Fruit fly (Drosophila melanogaster) whole organism, embryonic: Measurements from ENCODE around the gene CG6231.

Experiments
- Atf6 ChIP-seq: fragments of 200-800 bp; sonication (Bioruptor generic); IDR thresholded peaks from 2 replicates; pipeline ENCODE4 v1.3.6; 2022; ENCODE audit warnings: missing biosample characterization, missing genetic modification characterization
- C15 ChIP-seq: fragments of 200-800 bp; sonication (Bioruptor generic); IDR thresholded peaks from 3 replicates; pipeline ENCODE4 v1.3.6; 2022; ENCODE audit warnings: missing biosample characterization, missing genetic modification characterization
- CG10654 ChIP-seq: fragments of 200-800 bp; sonication (Bioruptor generic); optimal IDR thresholded peaks from 2 replicates; lab custom pipeline; 2016; ENCODE audit warnings: missing biosample characterization, missing genetic modification characterization
- CG11247 ChIP-seq: fragments of 200-800 bp; sonication (Bioruptor generic); IDR thresholded peaks from 2 replicates; pipeline ENCODE4 v1.3.6; 2022; ENCODE audit warnings: missing biosample characterization, missing genetic modification characterization
- CG11456 ChIP-seq: fragments of 200-800 bp; sonication (Bioruptor generic); IDR thresholded peaks from 3 replicates; pipeline ENCODE4 v1.3.6; 2022; ENCODE audit warnings: missing biosample characterization, missing genetic modification characterization
- CG12744 ChIP-seq: fragments of 200-800 bp; sonication (Bioruptor generic); optimal IDR thresholded peaks from 2 replicates; lab custom pipeline; 2016; ENCODE audit warnings: missing biosample characterization, missing genetic modification characterization
- CG13775 ChIP-seq: fragments of 200-800 bp; sonication (Bioruptor generic); optimal IDR thresholded peaks from 3 replicates; lab custom pipeline; 2017; ENCODE audit warnings: missing biosample characterization, mild to moderate bottlenecking, missing genetic modification characterization
- CG15601 ChIP-seq: fragments of 200-800 bp; sonication (Bioruptor generic); optimal IDR thresholded peaks from 3 replicates; lab custom pipeline; 2019; ENCODE audit warnings: missing biosample characterization, mild to moderate bottlenecking, missing genetic modification characterization, moderate library complexity
- CG17186 ChIP-seq: fragments of 200-800 bp; sonication (Bioruptor generic); optimal IDR thresholded peaks from 3 replicates; lab custom pipeline; 2017; ENCODE audit warnings: missing biosample characterization, missing genetic modification reagents, missing genetic modification characterization
- CG17385 ChIP-seq: fragments of 200-800 bp; sonication (Bioruptor generic); optimal IDR thresholded peaks from 3 replicates; lab custom pipeline; 2018; ENCODE audit warnings: missing biosample characterization, mild to moderate bottlenecking, missing genetic modification characterization
- CG18262 ChIP-seq: fragments of 200-800 bp; optimal IDR thresholded peaks from 3 replicates; lab custom pipeline; 2019; ENCODE audit warnings: missing biosample characterization, mild to moderate bottlenecking, missing genetic modification characterization, moderate library complexity
- CG18764 ChIP-seq: fragments of 200-800 bp; sonication (Bioruptor generic); optimal IDR thresholded peaks from 3 replicates; lab custom pipeline; 2016; ENCODE audit warnings: missing biosample characterization, missing genetic modification characterization
- CG2889 ChIP-seq: fragments of 200-800 bp; sonication (Bioruptor generic); IDR thresholded peaks from 3 replicates; pipeline ENCODE4 v1.3.6; 2022; ENCODE audit warnings: missing biosample characterization, missing genetic modification characterization
- CG31365 ChIP-seq: fragments of 200-800 bp; sonication (Bioruptor generic); optimal IDR thresholded peaks from 2 replicates; lab custom pipeline; 2018; ENCODE audit warnings: missing biosample characterization, mild to moderate bottlenecking, missing genetic modification characterization
- CG31388 ChIP-seq: fragments of 200-800 bp; sonication (Bioruptor generic); optimal IDR thresholded peaks from 2 replicates; lab custom pipeline; 2016; ENCODE audit warnings: missing biosample characterization, missing genetic modification characterization
- CG3407 ChIP-seq: fragments of 200-800 bp; sonication (Bioruptor generic); optimal IDR thresholded peaks from 2 replicates; lab custom pipeline; 2018; ENCODE audit warnings: missing biosample characterization, mild to moderate bottlenecking, missing genetic modification characterization
- CG4282 ChIP-seq: fragments of 200-800 bp; sonication (Bioruptor generic); optimal IDR thresholded peaks from 2 replicates; lab custom pipeline; 2016; ENCODE audit warnings: missing biosample characterization, missing genetic modification characterization
- CG4707 ChIP-seq: fragments of 200-800 bp; sonication (Bioruptor generic); optimal IDR thresholded peaks from 2 replicates; lab custom pipeline; 2018; ENCODE audit warnings: missing biosample characterization, mild to moderate bottlenecking, missing genetic modification characterization, moderate library complexity
- CG6272 ChIP-seq: fragments of 200-800 bp; sonication (Bioruptor generic); IDR thresholded peaks from 2 replicates; pipeline ENCODE4 v1.3.6; 2022; ENCODE audit warnings: missing biosample characterization, missing genetic modification characterization
- CG6854 ChIP-seq: fragments of 200-800 bp; sonication (Bioruptor generic); optimal IDR thresholded peaks from 3 replicates; lab custom pipeline; 2017; ENCODE audit warnings: missing biosample characterization, mild to moderate bottlenecking, missing genetic modification characterization
- CG7357 ChIP-seq: fragments of 200-800 bp; sonication (Bioruptor generic); IDR thresholded peaks from 3 replicates; pipeline ENCODE4 v1.3.6; 2022; ENCODE audit warnings: missing biosample characterization, missing genetic modification characterization
- CG8359 ChIP-seq: fragments of 200-800 bp; sonication (Bioruptor generic); optimal IDR thresholded peaks from 2 replicates; lab custom pipeline; 2017; ENCODE audit warnings: missing biosample characterization, mild to moderate bottlenecking, missing genetic modification characterization, borderline replicate concordance
- Deaf1 ChIP-seq: fragments of 200-800 bp; optimal IDR thresholded peaks from 3 replicates; lab custom pipeline; 2019; ENCODE audit warnings: missing biosample characterization, mild to moderate bottlenecking, missing genetic modification characterization, moderate library complexity
- Ets97D ChIP-seq: fragments of 200-800 bp; sonication (Bioruptor generic); optimal IDR thresholded peaks from 3 replicates; lab custom pipeline; 2016; ENCODE audit warnings: missing biosample characterization, missing genetic modification characterization
- HLH3B ChIP-seq: fragments of 200-800 bp; sonication (Bioruptor generic); IDR thresholded peaks from 2 replicates; pipeline ENCODE4 v1.3.6; 2022; ENCODE audit warnings: missing biosample characterization, missing genetic modification characterization
- Hmr ChIP-seq: fragments of 200-800 bp; sonication (Bioruptor generic); optimal IDR thresholded peaks from 3 replicates; lab custom pipeline; 2017; ENCODE audit warnings: mild to moderate bottlenecking, missing biosample characterization, missing genetic modification reagents, missing genetic modification characterization
- Hsf ChIP-seq: fragments of 200-800 bp; sonication (Bioruptor generic); optimal IDR thresholded peaks from 3 replicates; lab custom pipeline; 2016; ENCODE audit warnings: missing biosample characterization, missing genetic modification characterization
- MBD-R2 ChIP-seq: fragments of 200-800 bp; sonication (Bioruptor generic); IDR thresholded peaks from 2 replicates; pipeline ENCODE4 v1.3.6; 2022; ENCODE audit warnings: missing biosample characterization, missing genetic modification characterization
- MTF-1 ChIP-seq: fragments of 200-800 bp; sonication (Bioruptor generic); optimal IDR thresholded peaks from 2 replicates; lab custom pipeline; 2018; ENCODE audit warnings: missing biosample characterization, mild to moderate bottlenecking, missing genetic modification characterization, borderline replicate concordance
- Mad ChIP-seq: fragments of 200-800 bp; sonication (Bioruptor generic); optimal IDR thresholded peaks from 2 replicates; lab custom pipeline; 2016; ENCODE audit warnings: missing biosample characterization, missing genetic modification characterization
- Med ChIP-seq: fragments of 200-800 bp; sonication (Bioruptor generic); peaks from one replicate; lab custom pipeline; 2016; ENCODE audit warnings: missing biosample characterization, missing genetic modification characterization, mild to moderate bottlenecking, inconsistent platforms, moderate library complexity
- Opbp ChIP-seq: fragments of 200-800 bp; sonication (Bioruptor generic); IDR thresholded peaks from 3 replicates; pipeline ENCODE4 v1.3.6; 2022; ENCODE audit warnings: missing biosample characterization, missing genetic modification characterization; ENCODE audit not compliant: partially characterized antibody
- caup ChIP-seq: fragments of 200-800 bp; sonication (Bioruptor generic); optimal IDR thresholded peaks from 3 replicates; lab custom pipeline; 2017; ENCODE audit warnings: missing biosample characterization, mild to moderate bottlenecking, missing genetic modification characterization, moderate library complexity; ENCODE audit not compliant: severe bottlenecking
- croc ChIP-seq: fragments of 200-800 bp; sonication (Bioruptor generic); conservative IDR thresholded peaks from 3 replicates; pipeline ENCODE4 v1.3.6; 2022; ENCODE audit warnings: missing biosample characterization, missing genetic modification characterization
- ems ChIP-seq: fragments of 200-800 bp; sonication (Bioruptor generic); optimal IDR thresholded peaks from 3 replicates; lab custom pipeline; 2016; ENCODE audit warnings: missing biosample characterization, missing genetic modification characterization
- fd102C ChIP-seq: fragments of 200-800 bp; sonication (Bioruptor generic); optimal IDR thresholded peaks from 2 replicates; lab custom pipeline; 2018; ENCODE audit warnings: missing biosample characterization, mild to moderate bottlenecking, missing genetic modification characterization, moderate library complexity
- fd64A ChIP-seq: fragments of 200-800 bp; sonication (Bioruptor generic); optimal IDR thresholded peaks from 3 replicates; lab custom pipeline; 2018; ENCODE audit warnings: missing biosample characterization, mild to moderate bottlenecking, missing genetic modification characterization
- ham ChIP-seq: fragments of 200-800 bp; sonication (Bioruptor generic); IDR thresholded peaks from 2 replicates; pipeline ENCODE4 v1.3.6; 2022; ENCODE audit warnings: missing biosample characterization, missing genetic modification characterization
- knrl ChIP-seq: fragments of 200-800 bp; sonication (Bioruptor generic); IDR thresholded peaks from 3 replicates; pipeline ENCODE4 v1.3.6; 2022; ENCODE audit warnings: missing biosample characterization, missing genetic modification characterization; ENCODE audit not compliant: partially characterized antibody
- mld ChIP-seq: fragments of 200-800 bp; sonication (Bioruptor generic); IDR thresholded peaks from 3 replicates; pipeline ENCODE4 v1.3.6; 2022; ENCODE audit warnings: missing biosample characterization, missing genetic modification characterization; ENCODE audit not compliant: partially characterized antibody
- otp ChIP-seq: fragments of 200-800 bp; sonication (Bioruptor generic); IDR thresholded peaks from 3 replicates; pipeline ENCODE4, ENCODE4 v1.3.6; 2022; ENCODE audit warnings: missing biosample characterization, missing genetic modification characterization
- pan ChIP-seq, 4 experiments: fragments of >200 bp in 3 of 4; fragments of 200-800 bp in 1 of 4; sonication (Bioruptor generic) in 1 of 4; optimal IDR thresholded peaks in 3 of 4; IDR thresholded peaks in 1 of 4; 2 replicates each; pipeline versions ENCODE4 v1.3.6 to Lab custom; 2017 to 2022; ENCODE audit warnings: missing biosample characterization in 2 of 4, missing genetic modification characterization in 2 of 4, mixed read lengths in 1 of 4
- phol ChIP-seq: fragments of 200-800 bp; sonication (Bioruptor generic); optimal IDR thresholded peaks from 3 replicates; lab custom pipeline; 2018; ENCODE audit warnings: missing biosample characterization, mild to moderate bottlenecking, missing genetic modification characterization, moderate library complexity
- prd ChIP-seq, 3 experiments: fragments of >200 bp in 2 of 3; fragments of 200-800 bp in 1 of 3; sonication (Bioruptor generic) in 1 of 3; optimal IDR thresholded peaks in 2 of 3; IDR thresholded peaks in 1 of 3; 2 replicates in 2 of 3; 3 replicates in 1 of 3; pipeline versions ENCODE4 v1.3.6 to Lab custom; 2017 to 2022; ENCODE audit warnings: missing biosample characterization in 1 of 3, missing genetic modification characterization in 1 of 3
- repo ChIP-seq: fragments of 200-800 bp; sonication (Bioruptor generic); optimal IDR thresholded peaks from 2 replicates; lab custom pipeline; 2016; ENCODE audit warnings: missing biosample characterization, missing genetic modification characterization
- sens-2 ChIP-seq: fragments of 200-800 bp; sonication (Bioruptor generic); IDR thresholded peaks from 2 replicates; pipeline ENCODE4 v1.3.6; 2022; ENCODE audit warnings: missing biosample characterization, missing genetic modification characterization
- tio ChIP-seq: fragments of 200-800 bp; sonication (Bioruptor generic); optimal IDR thresholded peaks from 2 replicates; lab custom pipeline; 2017; ENCODE audit warnings: missing biosample characterization, missing genetic modification characterization, inconsistent platforms
- vvl ChIP-seq: fragments of 200-800 bp; sonication (Bioruptor generic); IDR thresholded peaks from 2 replicates; pipeline ENCODE4 v1.3.6; 2022; ENCODE audit warnings: missing biosample characterization, missing genetic modification characterization
- zen ChIP-seq: fragments of 200-800 bp; sonication (Bioruptor generic); optimal IDR thresholded peaks from 3 replicates; lab custom pipeline; 2018; ENCODE audit warnings: missing biosample characterization, mild to moderate bottlenecking, missing genetic modification characterization, moderate library complexity

The CG6231 gene

dm6 chr3R:19584818-19585217 lies 47.7 kb downstream of the CG6231 start (continued):
- TF ChIP-seq Med (peak; percentile 94), fd64A (GFP tag; lab: Kevin White, UChicago) (peak; percentile 97), caup (GFP tag; lab: Kevin White, UChicago) (peak; percentile 81), repo (GFP tag; lab: Kevin White, UChicago) (peak; percentile 83), ems (GFP tag; lab: Kevin White, UChicago) (peak; percentile 57), croc (GFP tag; lab: Robert Waterston, UW) (peak; percentile 44; the same call in 2 of the 3 replicates), MTF-1 (GFP tag; lab: Kevin White, UChicago) (peak; percentile 96), CG18262 (tag; lab: Kevin White, UChicago) (peak; percentile 88), CG6272 (GFP tag; lab: Robert Waterston, UW) (no peak), CG31365 (tag; lab: Kevin White, UChicago) (peak; percentile 78), MBD-R2 (GFP tag; lab: Robert Waterston, UW) (peak; percentile 35; the same call in 1 of the 2 replicates), CG2889 (no peak), CG4707 (GFP tag; lab: Kevin White, UChicago) (peak; percentile 92), phol (tag; lab: Kevin White, UChicago) (peak; percentile 41), CG6854 (GFP tag; lab: Kevin White, UChicago) (peak; percentile 84), CG8359 (peak; percentile 91), Hsf (GFP tag; lab: Kevin White, UChicago) (peak; percentile 47), Opbp (GFP tag; lab: Robert Waterston, UW) (no peak), CG18764 (GFP tag; lab: Kevin White, UChicago) (peak; percentile 87), CG31388 (GFP tag; lab: Kevin White, UChicago) (peak; percentile 39), vvl (GFP tag; lab: Robert Waterston, UW) (peak; percentile 66), zen (tag; lab: Kevin White, UChicago) (peak; percentile 70), CG12744 (peak; percentile 44), sens-2 (GFP tag; lab: Robert Waterston, UW) (no peak; the same call in 1 of the 2 replicates), pan (optimal IDR thresholded peaks at IDR 0.05; lab: Kevin White, UChicago) (no peak), pan (GFP tag; optimal IDR thresholded peaks at IDR 0.05 in 1 of 2, IDR thresholded peaks at IDR 0.05 in 1 of 2) (peak in 1 of 2 experiments; percentile 74), CG13775 (GFP tag; lab: Kevin White, UChicago) (peak; percentile 72), CG7357 (GFP tag; lab: Robert Waterston, UW) (0 out of 3 replicates have a peak, but pooled peaks have one; percentile 46), Ets97D (peak; percentile 28), CG15601 (tag; lab: Kevin White, UChicago) (peak; percentile 95), CG4282 (GFP tag; lab: Kevin White, UChicago) (peak; percentile 60), Mad (GFP tag; lab: Kevin White, UChicago) (peak; percentile 69), CG11456 (GFP tag; lab: Robert Waterston, UW) (peak; percentile 65; the same call in 2 of the 3 replicates), knrl (no peak), prd (optimal IDR thresholded peaks at IDR 0.05; lab: Kevin White, UChicago) (no peak), prd (GFP tag; IDR thresholded peaks at IDR 0.05; lab: Robert Waterston, UW) (peak; percentile 27; the same call in 1 of the 3 replicates), Atf6 (GFP tag; lab: Robert Waterston, UW) (peak; percentile 61; the same call in 1 of the 2 replicates), CG17385 (GFP tag; lab: Kevin White, UChicago) (peak; percentile 77), ham (GFP tag; lab: Robert Waterston, UW) (no peak), fd102C (GFP tag; lab: Kevin White, UChicago) (peak; percentile 93), CG3407 (GFP tag; lab: Kevin White, UChicago) (peak; percentile 95), CG11247 (peak; percentile 29; the same call in 1 of the 2 replicates), mld (GFP tag; lab: Robert Waterston, UW) (no peak), Hmr (GFP tag; lab: Kevin White, UChicago) (peak; percentile 77), Deaf1 (tag; lab: Kevin White, UChicago) (no peak), tio (GFP tag; lab: Kevin White, UChicago) (peak; percentile 77), CG10654 (GFP tag; lab: Kevin White, UChicago) (peak; percentile 81), CG17186 (peak; percentile 92), C15 (GFP tag; lab: Robert Waterston, UW) (no peak), HLH3B (GFP tag; lab: Robert Waterston, UW) (peak; percentile 80), otp (GFP tag; lab: Robert Waterston, UW) (peak; percentile 91)
